Fruit fly (Drosophila melanogaster): ENCODE data around the gene CG17329.

CG17329 gene

DNA sequence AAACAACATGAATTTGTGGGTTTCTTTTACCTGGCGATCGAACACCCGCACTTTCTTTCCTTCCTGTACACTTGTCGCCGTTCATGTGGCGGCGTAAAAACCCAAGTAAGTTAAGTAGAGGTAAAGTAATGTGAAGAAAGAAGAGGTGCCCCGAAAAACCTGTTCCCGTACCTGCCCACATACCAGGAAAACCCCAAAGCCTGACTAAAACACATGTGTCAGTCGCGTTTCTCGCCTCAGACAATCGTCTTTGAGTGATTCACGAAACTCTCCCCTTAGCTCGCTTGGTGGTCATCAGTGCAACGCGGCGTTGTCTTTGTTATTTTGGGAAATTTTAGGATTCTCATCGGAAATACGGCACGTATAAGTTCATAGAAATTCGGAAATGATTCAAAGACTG is 32.5 kb downstream of the CG17329 start:
- peak; percentile 48 for TF ChIP-seq fru (GFP tag; optimal IDR thresholded peaks at IDR 0.05)
- no peak for TF ChIP-seq dmrt93B (GFP tag; optimal IDR thresholded peaks at IDR 0.05)

dm6 chr2L:16324833-16325232 is 33.7 kb downstream of the CG17329 start:
- peak; percentile 20 for TF ChIP-seq Hnf4 (GFP tag; optimal IDR thresholded peaks at IDR 0.05)
- no peak for TF ChIP-seq Rel (GFP tag; optimal IDR thresholded peaks at IDR 0.05)
- peak; percentile 60 for TF ChIP-seq Rel (tag; optimal IDR thresholded peaks at IDR 0.05)
- TF ChIP-seq brk (GFP tag; optimal IDR thresholded peaks at IDR 0.05), result peak; percentile 7
- TF ChIP-seq sage (GFP tag; optimal IDR thresholded peaks at IDR 0.05), result peak; percentile 74
- no peak for TF ChIP-seq psq (GFP tag; optimal IDR thresholded peaks at IDR 0.05)
- peak; percentile 28 for TF ChIP-seq rgr (GFP tag; optimal IDR thresholded peaks at IDR 0.05)

DNA sequence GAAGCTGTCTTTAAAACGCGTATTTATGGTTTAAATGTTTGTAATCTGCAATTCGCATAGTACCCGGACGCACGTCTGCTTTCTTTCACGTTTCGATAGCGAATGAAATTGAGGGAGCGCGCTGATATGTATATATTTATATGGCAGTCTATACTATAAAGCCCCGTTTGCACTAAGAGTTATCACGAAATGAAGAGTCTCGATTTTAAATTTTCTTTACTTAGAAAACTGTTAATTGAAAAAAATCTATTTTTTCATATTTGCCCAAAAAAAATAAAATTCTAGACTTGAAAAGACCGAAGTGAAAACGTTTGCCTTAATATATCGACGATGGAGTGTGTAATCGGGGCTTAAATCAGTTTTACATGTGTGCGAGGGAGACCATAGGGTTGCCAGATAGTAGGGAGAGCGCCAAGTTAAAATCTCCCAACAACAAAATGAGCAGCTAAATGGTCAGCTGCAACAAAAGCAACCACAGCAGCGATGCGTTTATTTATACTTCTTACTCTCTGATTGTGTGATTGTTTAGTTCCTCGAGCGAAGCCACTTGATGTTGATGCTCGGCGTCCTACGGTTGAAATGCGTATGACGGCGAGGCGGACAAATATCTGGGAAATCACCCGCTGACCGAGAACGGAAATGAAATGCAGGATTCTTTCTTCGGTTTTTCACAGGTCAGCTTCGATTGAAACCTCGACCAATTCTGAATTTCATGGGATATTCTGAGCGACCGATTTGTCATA is 34.6 kb downstream of the CG17329 start, which contains the start of gene cact:
TSS of gene cact (minus strand) at position 693 of the 743 bp plus-strand sequence.
- TF ChIP-seq Abd-B (GFP tag; optimal IDR thresholded peaks at IDR 0.05) (no peak), CG32264 (GFP tag; optimal IDR thresholded peaks at IDR 0.05) (peak; percentile 76), fru (GFP tag; optimal IDR thresholded peaks at IDR 0.05) (peak; percentile 96), jim (GFP tag; optimal IDR thresholded peaks at IDR 0.05) (no peak), Dfd (GFP tag; optimal IDR thresholded peaks at IDR 0.05) (no peak), dsf (GFP tag; optimal IDR thresholded peaks at IDR 0.05; ENCODE audit: borderline replicate concordance) (peak; percentile 74), rgr (GFP tag; optimal IDR thresholded peaks at IDR 0.05) (peak; percentile 96), Myc (optimal IDR thresholded peaks at IDR 0.05) (no peak), dmrt93B (GFP tag; optimal IDR thresholded peaks at IDR 0.05) (peak; percentile 82), sv (GFP tag; optimal IDR thresholded peaks at IDR 0.05) (peak; percentile 90), tai (GFP tag; optimal IDR thresholded peaks at IDR 0.05) (peak; percentile 90), N (GFP tag; optimal IDR thresholded peaks at IDR 0.05) (peak; percentile 24), Mio (GFP tag; optimal IDR thresholded peaks at IDR 0.05) (peak; percentile 74), Dif (GFP tag; optimal IDR thresholded peaks at IDR 0.05; ENCODE audit: partially characterized antibody) (peak; percentile 70), Sp1 (GFP tag; optimal IDR thresholded peaks at IDR 0.05) (peak; percentile 89), CrebA (GFP tag; optimal IDR thresholded peaks at IDR 0.05; ENCODE audit: borderline replicate concordance) (no peak), sage (GFP tag; optimal IDR thresholded peaks at IDR 0.05) (peak; percentile 92), foxo (GFP tag; optimal IDR thresholded peaks at IDR 0.05) (peak; percentile 79 to 96), lola (GFP tag; optimal IDR thresholded peaks at IDR 0.05) (no peak), br (GFP tag; optimal IDR thresholded peaks at IDR 0.05) (peak; percentile 91), brk (GFP tag; optimal IDR thresholded peaks at IDR 0.05) (peak; percentile 94), ey (GFP tag; optimal IDR thresholded peaks at IDR 0.05) (peak; percentile 96), OdsH (GFP tag; optimal IDR thresholded peaks at IDR 0.05) (peak; percentile 94), woc (GFP tag; optimal IDR thresholded peaks at IDR 0.05) (peak; percentile 98), HLH106 (tag; optimal IDR thresholded peaks at IDR 0.05) (peak; percentile 91), usp (GFP tag; optimal IDR thresholded peaks at IDR 0.05) (no peak), Rel (GFP tag; optimal IDR thresholded peaks at IDR 0.05) (peak; percentile 63), Rel (tag; optimal IDR thresholded peaks at IDR 0.05) (peak; percentile 97), psq (GFP tag; optimal IDR thresholded peaks at IDR 0.05) (peak; percentile 88), Vsx2 (GFP tag; optimal IDR thresholded peaks at IDR 0.05; ENCODE audit: partially characterized antibody) (no peak), Hr78 (GFP tag; optimal IDR thresholded peaks at IDR 0.05) (no peak), dl (GFP tag; optimal IDR thresholded peaks at IDR 0.05; ENCODE audit: insufficient read depth in 1 of 2, partially characterized antibody in 2 of 2) (peak in 1 of 2 experiments; percentile 78), pan (optimal IDR thresholded peaks at IDR 0.05) (no peak), Hnf4 (GFP tag; optimal IDR thresholded peaks at IDR 0.05) (peak; percentile 94), h (GFP tag; optimal IDR thresholded peaks at IDR 0.05) (peak; percentile 97), Hr83 (GFP tag; optimal IDR thresholded peaks at IDR 0.05; ENCODE audit: poor library complexity, severe bottlenecking) (peak; percentile 66), Jra (GFP tag; optimal IDR thresholded peaks at IDR 0.05) (peak; percentile 84), GATAd (GFP tag; optimal IDR thresholded peaks at IDR 0.05) (peak; percentile 62), CG9705 (GFP tag; optimal IDR thresholded peaks at IDR 0.05) (peak; percentile 69)

Data from whole organism, wandering third instar larva.